Worm (Caenorhabditis elegans) whole organism, L3 larva: Measurements from ENCODE around the gene Y43F8C.6.

Experiments used
- R02D3.7 ChIP-seq: fragments of 150-350 bp; optimal IDR thresholded peaks from 2 replicates; lab custom pipeline; 2014; ENCODE audit warnings: missing biosample characterization, missing genetic modification characterization
- ZK546.5 ChIP-seq: sonication (generic microtip); optimal IDR thresholded peaks from 2 replicates; lab custom pipeline; 2017; ENCODE audit warnings: missing biosample characterization, missing genetic modification characterization
- aly-2 ChIP-seq: fragments of 150-350 bp; optimal IDR thresholded peaks from 2 replicates; lab custom pipeline; 2014; ENCODE audit warnings: missing biosample characterization, missing genetic modification characterization
- ama-1 ChIP-seq: fragments of 150-350 bp; optimal IDR thresholded peaks from 2 replicates; lab custom pipeline; 2018
- daf-12 ChIP-seq: fragments of 150-350 bp; optimal IDR thresholded peaks from 2 replicates; lab custom pipeline; 2014; ENCODE audit warnings: missing biosample characterization, missing genetic modification reagents, missing genetic modification characterization
- elt-2 ChIP-seq: sonication (generic microtip); optimal IDR thresholded peaks from 2 replicates; lab custom pipeline; 2016; ENCODE audit warnings: missing genetic modification reagents, mild to moderate bottlenecking, missing genetic modification characterization, missing compliant biosample characterization
- elt-3 ChIP-seq, 3 experiments: fragments of 150-350 bp in 1 of 3; sonication (generic microtip) in 2 of 3; optimal IDR thresholded peaks; 2 replicates in 2 of 3; 4 replicates in 1 of 3; lab custom pipeline; 2014 to 2017; ENCODE audit warnings: missing biosample characterization in 3 of 3, missing genetic modification characterization in 3 of 3
- eor-1 ChIP-seq, 2 experiments: fragments of 150-350 bp; optimal IDR thresholded peaks; 2 replicates each; lab custom pipeline; 2014 to 2018; ENCODE audit warnings: missing biosample characterization in 2 of 2, missing genetic modification characterization in 2 of 2
- lin-39 ChIP-seq: fragments of 150-350 bp; optimal IDR thresholded peaks from 2 replicates; lab custom pipeline; 2018; ENCODE audit warnings: missing biosample characterization, missing genetic modification reagents, missing genetic modification characterization
- mdl-1 ChIP-seq: fragments of 150-350 bp; optimal IDR thresholded peaks from 2 replicates; lab custom pipeline; 2014; ENCODE audit warnings: missing biosample characterization, missing genetic modification characterization
- nhr-237 ChIP-seq: fragments of 150-350 bp; optimal IDR thresholded peaks from 2 replicates; lab custom pipeline; 2014; ENCODE audit warnings: missing biosample characterization, missing genetic modification characterization
- nhr-77 ChIP-seq: fragments of 150-350 bp; optimal IDR thresholded peaks from 2 replicates; lab custom pipeline; 2014; ENCODE audit warnings: missing biosample characterization, missing genetic modification characterization
- unc-39 ChIP-seq: sonication (generic microtip); optimal IDR thresholded peaks from 4 replicates; lab custom pipeline; 2017; ENCODE audit warnings: missing biosample characterization, missing genetic modification characterization
- unc-62 ChIP-seq: fragments of 150-350 bp; sonication (generic microtip); optimal IDR thresholded peaks from 4 replicates; lab custom pipeline; 2014; ENCODE audit warnings: missing biosample characterization, missing genetic modification reagents, missing genetic modification characterization

ce11 chrV:19670866-19671265, 30.2 kb upstream of the Y43F8C.6 start:
- TF ChIP-seq ZK546.5: no peak
- TF ChIP-seq mdl-1 (tag; lab: Kevin White, UChicago): no peak
- no peak for TF ChIP-seq nhr-237 (tag; lab: Kevin White, UChicago)
- no peak for TF ChIP-seq aly-2 (tag; lab: Kevin White, UChicago)
- TF ChIP-seq eor-1 (tag; optimal IDR thresholded peaks at IDR 0.05; lab: Kevin White, UChicago): no peak
- no peak for TF ChIP-seq nhr-77 (tag; lab: Kevin White, UChicago)
- no peak for TF ChIP-seq ama-1 (lab: Kevin White, UChicago)
- no peak for TF ChIP-seq lin-39 (tag; lab: Kevin White, UChicago)
- no peak for TF ChIP-seq R02D3.7 (tag; lab: Kevin White, UChicago)
- no peak for TF ChIP-seq elt-3 (tag; optimal IDR thresholded peaks at IDR 0.05; lab: Kevin White, UChicago)
- TF ChIP-seq elt-2 (tag; lab: Kevin White, UChicago): no peak
- TF ChIP-seq unc-39 (tag; lab: Kevin White, UChicago): no peak
- no peak for TF ChIP-seq daf-12 (tag; lab: Kevin White, UChicago)
- no peak for TF ChIP-seq unc-62
